Fruit fly (Drosophila melanogaster) whole organism, embryonic: ENCODE results near the gene BORCS6.

ENCODE experiments used
- CG11504 ChIP-seq: fragments of 200-800 bp; sonication (Bioruptor generic); optimal IDR thresholded peaks from 3 replicates; lab custom pipeline; 2019; ENCODE audit warnings: missing biosample characterization, mild to moderate bottlenecking, missing genetic modification characterization, moderate library complexity
- CG12769 ChIP-seq: fragments of 200-800 bp; sonication (Bioruptor generic); optimal IDR thresholded peaks from 2 replicates; lab custom pipeline; 2019; ENCODE audit warnings: missing biosample characterization, mild to moderate bottlenecking, missing genetic modification characterization, moderate library complexity
- CG13296 ChIP-seq: fragments of 200-800 bp; sonication (Bioruptor generic); optimal IDR thresholded peaks from 3 replicates; lab custom pipeline; 2018; ENCODE audit warnings: missing biosample characterization, mild to moderate bottlenecking, missing genetic modification characterization
- CG17568 ChIP-seq: fragments of 200-800 bp; sonication (Bioruptor generic); optimal IDR thresholded peaks from 2 replicates; lab custom pipeline; 2018; ENCODE audit warnings: missing biosample characterization, mild to moderate bottlenecking, missing genetic modification characterization, moderate library complexity
- CG18599 ChIP-seq: fragments of 200-800 bp; sonication (Bioruptor generic); optimal IDR thresholded peaks from 3 replicates; lab custom pipeline; 2017; ENCODE audit warnings: missing biosample characterization, missing genetic modification characterization, mild to moderate bottlenecking, moderate library complexity, missing genetic modification reagents
- CG32532 ChIP-seq: fragments of 200-800 bp; sonication (Bioruptor generic); IDR thresholded peaks from 2 replicates; pipeline ENCODE4 v1.3.6; 2022; ENCODE audit warnings: missing biosample characterization, missing genetic modification characterization
- CG34376 ChIP-seq: fragments of 200-800 bp; sonication (Bioruptor generic); optimal IDR thresholded peaks from 2 replicates; lab custom pipeline; 2018; ENCODE audit warnings: missing biosample characterization, mild to moderate bottlenecking, missing genetic modification characterization
- CG4424 ChIP-seq: fragments of 200-800 bp; sonication (Bioruptor generic); optimal IDR thresholded peaks from 3 replicates; lab custom pipeline; 2016; ENCODE audit warnings: missing biosample characterization, missing genetic modification characterization
- CG4820 ChIP-seq: fragments of 200-800 bp; sonication (Bioruptor generic); optimal IDR thresholded peaks from 3 replicates; lab custom pipeline; 2016; ENCODE audit warnings: missing biosample characterization, missing genetic modification characterization
- CG5953 ChIP-seq: fragments of 200-800 bp; sonication (Bioruptor generic); IDR thresholded peaks from 2 replicates; pipeline ENCODE4 v1.3.6; 2022; ENCODE audit warnings: missing biosample characterization, missing genetic modification characterization
- CG7839 ChIP-seq: fragments of 200-800 bp; sonication (Bioruptor generic); optimal IDR thresholded peaks from 3 replicates; lab custom pipeline; 2018; ENCODE audit warnings: missing biosample characterization, mild to moderate bottlenecking, missing genetic modification characterization, moderate library complexity
- CG8388 ChIP-seq: fragments of 200-800 bp; sonication (Bioruptor generic); optimal IDR thresholded peaks from 2 replicates; lab custom pipeline; 2019; ENCODE audit warnings: missing biosample characterization, mild to moderate bottlenecking, missing genetic modification characterization, moderate library complexity
- CG9932 ChIP-seq: fragments of 200-800 bp; sonication (Bioruptor generic); IDR thresholded peaks from 2 replicates; pipeline ENCODE4 v1.3.6; 2022; ENCODE audit warnings: missing biosample characterization, missing genetic modification characterization
- Dek ChIP-seq: fragments of 200-800 bp; sonication (Bioruptor generic); optimal IDR thresholded peaks from 3 replicates; lab custom pipeline; 2019; ENCODE audit warnings: missing biosample characterization, mild to moderate bottlenecking, missing genetic modification characterization, moderate library complexity
- Fer2 ChIP-seq: fragments of 200-800 bp; sonication (Bioruptor generic); optimal IDR thresholded peaks from 2 replicates; lab custom pipeline; 2018; ENCODE audit warnings: missing biosample characterization, mild to moderate bottlenecking, missing genetic modification characterization, moderate library complexity
- GATAe ChIP-seq: fragments of 200-800 bp; sonication (Bioruptor generic); conservative IDR thresholded peaks from 2 replicates; pipeline ENCODE4 v1.3.6; 2022; ENCODE audit warnings: missing biosample characterization, missing genetic modification characterization
- Gug ChIP-seq: fragments of 200-800 bp; sonication (Bioruptor generic); IDR thresholded peaks from 4 replicates; pipeline ENCODE4 v1.3.6; 2022; ENCODE audit warnings: missing biosample characterization, missing genetic modification characterization
- Hr51 ChIP-seq, 2 experiments: fragments of 200-800 bp; sonication (Bioruptor generic); optimal IDR thresholded peaks; 2 replicates in 1 of 2; 3 replicates in 1 of 2; lab custom pipeline; 2016 to 2018; ENCODE audit warnings: missing biosample characterization in 2 of 2, missing genetic modification characterization in 2 of 2, mild to moderate bottlenecking in 1 of 2, moderate library complexity in 1 of 2
- Hr78 ChIP-seq, 2 experiments: fragments of 200-800 bp in 1 of 2; fragments of >200 bp in 1 of 2; sonication (Bioruptor generic) in 1 of 2; optimal IDR thresholded peaks; 2 replicates each; lab custom pipeline; 2017 to 2019; ENCODE audit warnings: missing biosample characterization in 2 of 2, missing genetic modification characterization in 2 of 2, mild to moderate bottlenecking in 1 of 2, moderate library complexity in 1 of 2
- Lhr ChIP-seq: fragments of 200-800 bp; sonication (Bioruptor generic); optimal IDR thresholded peaks from 3 replicates; lab custom pipeline; 2017; ENCODE audit warnings: mild to moderate bottlenecking, missing biosample characterization, missing genetic modification reagents, missing genetic modification characterization
- Mad ChIP-seq: fragments of 200-800 bp; sonication (Bioruptor generic); optimal IDR thresholded peaks from 2 replicates; lab custom pipeline; 2016; ENCODE audit warnings: missing biosample characterization, missing genetic modification characterization
- Meics ChIP-seq: fragments of 200-800 bp; sonication (Bioruptor generic); optimal IDR thresholded peaks from 2 replicates; lab custom pipeline; 2017; ENCODE audit warnings: missing biosample characterization, mild to moderate bottlenecking, missing genetic modification characterization
- Nf-YA ChIP-seq: fragments of 200-800 bp; sonication (Bioruptor generic); IDR thresholded peaks from 2 replicates; pipeline ENCODE4 v1.3.6; 2022; ENCODE audit warnings: missing biosample characterization, missing genetic modification characterization
- PHDP ChIP-seq: fragments of 200-800 bp; sonication (Bioruptor generic); optimal IDR thresholded peaks from 3 replicates; lab custom pipeline; 2018; ENCODE audit warnings: missing biosample characterization, mild to moderate bottlenecking, missing genetic modification characterization, moderate library complexity
- Ravus ChIP-seq: fragments of 200-800 bp; sonication (Bioruptor generic); IDR thresholded peaks from 2 replicates; pipeline ENCODE4 v1.3.6; 2022; ENCODE audit warnings: missing biosample characterization, missing genetic modification characterization
- Sin3A ChIP-seq: fragments of >200 bp; optimal IDR thresholded peaks from 2 replicates; lab custom pipeline; 2018
- Taf1 ChIP-seq: fragments of 200-800 bp; sonication (Bioruptor generic); IDR thresholded peaks from 2 replicates; pipeline ENCODE4 v1.3.6; 2022; ENCODE audit warnings: missing biosample characterization, missing genetic modification characterization
- Xbp1 ChIP-seq: fragments of 200-800 bp; sonication (Bioruptor generic); optimal IDR thresholded peaks from 3 replicates; lab custom pipeline; 2016; ENCODE audit warnings: missing biosample characterization, mild to moderate bottlenecking, missing genetic modification characterization
- al ChIP-seq: fragments of 200-800 bp; sonication (Bioruptor generic); IDR thresholded peaks from 2 replicates; pipeline ENCODE4 v1.3.6; 2022; ENCODE audit warnings: missing biosample characterization, missing genetic modification characterization
- ase ChIP-seq: fragments of 200-800 bp; sonication (Bioruptor generic); IDR thresholded peaks from 3 replicates; pipeline ENCODE4 v1.3.6; 2022; ENCODE audit warnings: missing biosample characterization, missing genetic modification characterization
- dysf ChIP-seq: fragments of 200-800 bp; sonication (Bioruptor generic); IDR thresholded peaks from 3 replicates; pipeline ENCODE4 v1.3.6; 2022; ENCODE audit warnings: missing biosample characterization, missing genetic modification characterization
- fd96Cb ChIP-seq: fragments of 200-800 bp; sonication (Bioruptor generic); optimal IDR thresholded peaks from 2 replicates; lab custom pipeline; 2018; ENCODE audit warnings: missing biosample characterization, mild to moderate bottlenecking, missing genetic modification characterization, moderate library complexity
- gem ChIP-seq: fragments of 200-800 bp; sonication (Bioruptor generic); optimal IDR thresholded peaks from 2 replicates; lab custom pipeline; 2019; ENCODE audit warnings: missing biosample characterization, mild to moderate bottlenecking, missing genetic modification characterization, moderate library complexity
- grn ChIP-seq: fragments of 200-800 bp; sonication (Bioruptor generic); optimal IDR thresholded peaks from 3 replicates; lab custom pipeline; 2017; ENCODE audit warnings: missing biosample characterization, missing genetic modification characterization
- gro ChIP-seq: fragments of 200-800 bp; sonication (Bioruptor generic); optimal IDR thresholded peaks from 2 replicates; lab custom pipeline; 2016; ENCODE audit warnings: missing biosample characterization, missing genetic modification characterization
- lilli ChIP-seq: fragments of 200-800 bp; sonication (Bioruptor generic); optimal IDR thresholded peaks from 3 replicates; lab custom pipeline; 2016; ENCODE audit warnings: missing biosample characterization, missing genetic modification characterization
- maf-S ChIP-seq: fragments of 200-800 bp; sonication (Bioruptor generic); optimal IDR thresholded peaks from 2 replicates; lab custom pipeline; 2016; ENCODE audit warnings: missing biosample characterization, missing genetic modification characterization
- mirr ChIP-seq: fragments of 200-800 bp; sonication (Bioruptor generic); optimal IDR thresholded peaks from 3 replicates; lab custom pipeline; 2018; ENCODE audit warnings: missing biosample characterization, mild to moderate bottlenecking, missing genetic modification characterization
- oc ChIP-seq: fragments of 200-800 bp; sonication (Bioruptor generic); optimal IDR thresholded peaks from 2 replicates; lab custom pipeline; 2018; ENCODE audit warnings: missing biosample characterization, mild to moderate bottlenecking, missing genetic modification characterization, moderate library complexity
- otp ChIP-seq: fragments of 200-800 bp; sonication (Bioruptor generic); IDR thresholded peaks from 3 replicates; pipeline ENCODE4, ENCODE4 v1.3.6; 2022; ENCODE audit warnings: missing biosample characterization, missing genetic modification characterization
- row ChIP-seq: fragments of 200-800 bp; sonication (Bioruptor generic); IDR thresholded peaks from 3 replicates; pipeline ENCODE4 v1.3.6; 2022; ENCODE audit warnings: missing biosample characterization, missing genetic modification characterization
- salm ChIP-seq: fragments of 200-800 bp; sonication (Bioruptor generic); optimal IDR thresholded peaks from 2 replicates; lab custom pipeline; 2018; ENCODE audit warnings: missing biosample characterization, mild to moderate bottlenecking, missing genetic modification characterization
- ssp ChIP-seq: fragments of 200-800 bp; sonication (Bioruptor generic); IDR thresholded peaks from 2 replicates; pipeline ENCODE4 v1.3.6; 2022; ENCODE audit warnings: missing biosample characterization, missing genetic modification characterization
- tx ChIP-seq: fragments of 200-800 bp; sonication (Bioruptor generic); optimal IDR thresholded peaks from 2 replicates; lab custom pipeline; 2016; ENCODE audit warnings: missing biosample characterization, missing genetic modification characterization
- vvl ChIP-seq: fragments of 200-800 bp; sonication (Bioruptor generic); IDR thresholded peaks from 2 replicates; pipeline ENCODE4 v1.3.6; 2022; ENCODE audit warnings: missing biosample characterization, missing genetic modification characterization
- wdn ChIP-seq: fragments of 200-800 bp; sonication (Bioruptor generic); IDR thresholded peaks from 2 replicates; pipeline ENCODE4 v1.3.6; 2022; ENCODE audit warnings: missing biosample characterization, missing genetic modification characterization

Gene BORCS6

dm6 chr3L:511755-512209, 28.9 kb upstream of the BORCS6 start (continued):
- TF ChIP-seq PHDP (peak; percentile 18), wdn (GFP tag; lab: Robert Waterston, UW) (no peak), CG11504 (tag; lab: Kevin White, UChicago) (no peak), Dek (peak; percentile 35), Hr78 (GFP tag; optimal IDR thresholded peaks at IDR 0.05; lab: Kevin White, UChicago) (no peak), dysf (GFP tag; lab: Robert Waterston, UW) (0 out of 3 replicates have a peak, but pooled peaks have one; percentile 36), maf-S (GFP tag; lab: Kevin White, UChicago) (no peak), CG4820 (GFP tag; lab: Kevin White, UChicago) (no peak), grn (peak; percentile 73), fd96Cb (no peak), CG9932 (GFP tag; lab: Robert Waterston, UW) (peak; percentile 48), Mad (GFP tag; lab: Kevin White, UChicago) (no peak), Fer2 (tag; lab: Kevin White, UChicago) (no peak), Gug (no peak), CG4424 (GFP tag; lab: Kevin White, UChicago) (no peak), CG8388 (GFP tag; lab: Kevin White, UChicago) (no peak), CG13296 (peak; percentile 21), Meics (GFP tag; lab: Kevin White, UChicago) (peak; percentile 29), row (GFP tag; lab: Robert Waterston, UW) (peak; percentile 46; the same call in 2 of the 3 replicates), CG12769 (tag; lab: Kevin White, UChicago) (peak; percentile 26), tx (GFP tag; lab: Kevin White, UChicago) (no peak), GATAe (peak; percentile 55; the same call in 1 of the 2 replicates), mirr (GFP tag; lab: Kevin White, UChicago) (peak; percentile 64), Lhr (GFP tag; lab: Kevin White, UChicago) (no peak), Nf-YA (GFP tag; lab: Robert Waterston, UW) (no peak), Xbp1 (GFP tag; lab: Kevin White, UChicago) (no peak), oc (no peak), lilli (GFP tag; lab: Kevin White, UChicago) (peak; percentile 43), CG5953 (GFP tag; lab: Robert Waterston, UW) (no peak), ase (no peak), Hr51 (GFP tag; optimal IDR thresholded peaks at IDR 0.05; lab: Kevin White, UChicago) (no peak), vvl (peak; percentile 20; the same call in 1 of the 2 replicates), CG34376 (GFP tag; lab: Kevin White, UChicago) (peak; percentile 71), gro (GFP tag; lab: Kevin White, UChicago) (no peak), al (peak; percentile 54; the same call in 1 of the 2 replicates), CG7839 (tag; lab: Kevin White, UChicago) (peak; percentile 25), gem (tag; lab: Kevin White, UChicago) (peak; percentile 40), ssp (GFP tag; lab: Robert Waterston, UW) (no peak), otp (GFP tag; lab: Robert Waterston, UW) (no peak), Sin3A (lab: Kevin White, UChicago) (no peak), salm (tag; lab: Kevin White, UChicago) (no peak), CG18599 (GFP tag; lab: Kevin White, UChicago) (peak; percentile 74), Taf1 (GFP tag; lab: Robert Waterston, UW) (no peak), Ravus (GFP tag; lab: Robert Waterston, UW) (no peak), CG17568 (peak; percentile 7), CG32532 (peak; percentile 54; the same call in 1 of the 2 replicates)
- TF ChIP-seq, all 482 proteins: peak for 58
